Worm (Caenorhabditis elegans) whole organism, mixed stage, embryonic: ENCODE measurements around the gene kup-1.

Source experiments
- drap-1 ChIP-seq: fragments of 200-800 bp; sonication (Bioruptor generic); optimal IDR thresholded peaks from 3 replicates; lab custom pipeline; 2018; ENCODE audit warnings: mild to moderate bottlenecking, missing genetic modification characterization, missing compliant biosample characterization
- elt-3 ChIP-seq: fragments of 150-350 bp; optimal IDR thresholded peaks from 2 replicates; lab custom pipeline; 2014; ENCODE audit warnings: missing biosample characterization, missing genetic modification characterization
- nhr-12 ChIP-seq: fragments of 150-350 bp; optimal IDR thresholded peaks from 2 replicates; lab custom pipeline; 2014; ENCODE audit warnings: missing biosample characterization, missing genetic modification characterization
- pha-4 ChIP-seq: fragments of 150-350 bp; optimal IDR thresholded peaks from 2 replicates; lab custom pipeline; 2018; ENCODE audit warnings: missing biosample characterization, missing genetic modification reagents, missing genetic modification characterization
- snpc-4 ChIP-seq: fragments of 150-350 bp; optimal IDR thresholded peaks from 2 replicates; lab custom pipeline; 2014; ENCODE audit warnings: missing biosample characterization, missing genetic modification characterization
- unc-62 ChIP-seq: fragments of 150-350 bp; optimal IDR thresholded peaks from 2 replicates; lab custom pipeline; 2014; ENCODE audit warnings: missing biosample characterization, missing genetic modification reagents, missing genetic modification characterization

ce11 chrV:12074886-12075285 is 34.2 kb upstream of the kup-1 start, which contains the start of gene R07B7.6:
- TF ChIP-seq pha-4 (tag; lab: Kevin White, UChicago), result no peak
- no peak for TF ChIP-seq unc-62 (GFP tag; lab: Kevin White, UChicago)
- TF ChIP-seq drap-1, result no peak
- no peak for TF ChIP-seq elt-3
- TF ChIP-seq nhr-12 (tag; lab: Kevin White, UChicago), result no peak
- TF ChIP-seq snpc-4 (tag; lab: Kevin White, UChicago), result no peak
